Fruit fly (Drosophila melanogaster) whole organism, embryonic: ENCODE data around the gene Mst36Fb.
A peak's percentile ranks its signal among the peaks of the same experiment; 100 is the strongest.

Source experiments
- ATbp ChIP-seq: fragments of 200-800 bp; sonication (Bioruptor generic); optimal IDR thresholded peaks from 2 replicates; lab custom pipeline; 2017; ENCODE audit warnings: missing biosample characterization, mild to moderate bottlenecking, missing genetic modification characterization, missing genetic modification reagents
- BEAF-32 ChIP-seq: fragments of 200-800 bp; sonication (Bioruptor generic); optimal IDR thresholded peaks from 3 replicates; lab custom pipeline; 2017; ENCODE audit warnings: missing biosample characterization, missing genetic modification characterization, mild to moderate bottlenecking, moderate library complexity, missing genetic modification reagents
- CG10209 ChIP-seq: fragments of 200-800 bp; sonication (Bioruptor generic); optimal IDR thresholded peaks from 3 replicates; lab custom pipeline; 2017; ENCODE audit warnings: missing biosample characterization, mild to moderate bottlenecking, missing genetic modification characterization, missing genetic modification reagents
- CG1024 ChIP-seq: fragments of 200-800 bp; sonication (Bioruptor generic); IDR thresholded peaks from 2 replicates; pipeline ENCODE4 v1.3.6; 2022; ENCODE audit warnings: missing biosample characterization, missing genetic modification characterization
- CG10267 ChIP-seq: fragments of 200-800 bp; sonication (Bioruptor generic); optimal IDR thresholded peaks from 2 replicates; lab custom pipeline; 2018; ENCODE audit warnings: missing biosample characterization, mild to moderate bottlenecking, missing genetic modification characterization, moderate library complexity
- CG11504 ChIP-seq: fragments of 200-800 bp; sonication (Bioruptor generic); optimal IDR thresholded peaks from 3 replicates; lab custom pipeline; 2019; ENCODE audit warnings: missing biosample characterization, mild to moderate bottlenecking, missing genetic modification characterization, moderate library complexity
- CG12104 ChIP-seq: fragments of 200-800 bp; sonication (Bioruptor generic); optimal IDR thresholded peaks from 3 replicates; lab custom pipeline; 2016; ENCODE audit warnings: missing biosample characterization, missing genetic modification characterization
- CG12236 ChIP-seq: fragments of 200-800 bp; sonication (Bioruptor generic); optimal IDR thresholded peaks from 2 replicates; lab custom pipeline; 2016; ENCODE audit warnings: missing biosample characterization, missing genetic modification characterization
- CG12391 ChIP-seq: fragments of 200-800 bp; sonication (Bioruptor generic); optimal IDR thresholded peaks from 3 replicates; lab custom pipeline; 2018; ENCODE audit warnings: missing biosample characterization, mild to moderate bottlenecking, missing genetic modification characterization, moderate library complexity
- CG15479 ChIP-seq: fragments of 200-800 bp; sonication (Bioruptor generic); optimal IDR thresholded peaks from 3 replicates; lab custom pipeline; 2019; ENCODE audit warnings: missing biosample characterization, mild to moderate bottlenecking, missing genetic modification characterization, moderate library complexity
- CG15696 ChIP-seq: fragments of 200-800 bp; sonication (Bioruptor generic); optimal IDR thresholded peaks from 2 replicates; lab custom pipeline; 2019; ENCODE audit warnings: missing biosample characterization, mild to moderate bottlenecking, missing genetic modification characterization, moderate library complexity
- CG1647 ChIP-seq: fragments of 200-800 bp; sonication (Bioruptor generic); optimal IDR thresholded peaks from 3 replicates; lab custom pipeline; 2016; ENCODE audit warnings: missing biosample characterization, missing genetic modification characterization
- CG16815 ChIP-seq: fragments of 200-800 bp; sonication (Bioruptor generic); optimal IDR thresholded peaks from 3 replicates; lab custom pipeline; 2017; ENCODE audit warnings: missing biosample characterization, mild to moderate bottlenecking, missing genetic modification characterization
- CG1832 ChIP-seq: fragments of 200-800 bp; sonication (Bioruptor generic); optimal IDR thresholded peaks from 2 replicates; lab custom pipeline; 2017; ENCODE audit warnings: missing biosample characterization, mild to moderate bottlenecking, missing genetic modification characterization, inconsistent platforms
- CG18476 ChIP-seq: fragments of 200-800 bp; sonication (Bioruptor generic); optimal IDR thresholded peaks from 2 replicates; lab custom pipeline; 2016; ENCODE audit warnings: missing biosample characterization, mild to moderate bottlenecking, missing genetic modification characterization
- CG18619 ChIP-seq: fragments of 200-800 bp; sonication (Bioruptor generic); optimal IDR thresholded peaks from 3 replicates; lab custom pipeline; 2017; ENCODE audit warnings: missing biosample characterization, mild to moderate bottlenecking, missing genetic modification characterization
- CG2678 ChIP-seq: fragments of 200-800 bp; sonication (Bioruptor generic); optimal IDR thresholded peaks from 3 replicates; lab custom pipeline; 2019; ENCODE audit warnings: missing biosample characterization, mild to moderate bottlenecking, missing genetic modification characterization, moderate library complexity
- CG3065 ChIP-seq: fragments of 200-800 bp; sonication (Bioruptor generic); optimal IDR thresholded peaks from 2 replicates; lab custom pipeline; 2016; ENCODE audit warnings: missing biosample characterization, missing genetic modification characterization
- CG33557 ChIP-seq: fragments of 200-800 bp; sonication (Bioruptor generic); optimal IDR thresholded peaks from 2 replicates; lab custom pipeline; 2019; ENCODE audit warnings: missing biosample characterization, mild to moderate bottlenecking, missing genetic modification characterization, moderate library complexity
- CG3407 ChIP-seq: fragments of 200-800 bp; sonication (Bioruptor generic); optimal IDR thresholded peaks from 2 replicates; lab custom pipeline; 2018; ENCODE audit warnings: missing biosample characterization, mild to moderate bottlenecking, missing genetic modification characterization
- CG4360 ChIP-seq: fragments of 200-800 bp; sonication (Bioruptor generic); IDR thresholded peaks from 2 replicates; pipeline ENCODE4 v1.3.6; 2022; ENCODE audit warnings: missing biosample characterization, missing genetic modification characterization
- CG4404 ChIP-seq: fragments of 200-800 bp; sonication (Bioruptor generic); IDR thresholded peaks from 2 replicates; pipeline ENCODE4 v1.3.6; 2022; ENCODE audit warnings: missing biosample characterization, missing genetic modification characterization
- CG7357 ChIP-seq: fragments of 200-800 bp; sonication (Bioruptor generic); IDR thresholded peaks from 3 replicates; pipeline ENCODE4 v1.3.6; 2022; ENCODE audit warnings: missing biosample characterization, missing genetic modification characterization
- CG9876 ChIP-seq: fragments of 200-800 bp; sonication (Bioruptor generic); optimal IDR thresholded peaks from 2 replicates; lab custom pipeline; 2016; ENCODE audit warnings: missing biosample characterization, missing genetic modification characterization
- Camta ChIP-seq: fragments of 200-800 bp; sonication (Bioruptor generic); optimal IDR thresholded peaks from 2 replicates; lab custom pipeline; 2016; ENCODE audit warnings: missing biosample characterization, missing genetic modification characterization
- GATAe ChIP-seq: fragments of 200-800 bp; sonication (Bioruptor generic); conservative IDR thresholded peaks from 2 replicates; pipeline ENCODE4 v1.3.6; 2022; ENCODE audit warnings: missing biosample characterization, missing genetic modification characterization
- HHEX ChIP-seq: fragments of 200-800 bp; sonication (Bioruptor generic); optimal IDR thresholded peaks from 3 replicates; lab custom pipeline; 2017; ENCODE audit warnings: missing biosample characterization, mild to moderate bottlenecking, missing genetic modification characterization, missing genetic modification reagents
- HLH4C ChIP-seq: fragments of 200-800 bp; sonication (Bioruptor generic); IDR thresholded peaks from 3 replicates; pipeline ENCODE4 v1.3.6; 2022; ENCODE audit warnings: missing biosample characterization, missing genetic modification characterization; ENCODE audit not compliant: partially characterized antibody
- Hey ChIP-seq: fragments of 200-800 bp; sonication (Bioruptor generic); optimal IDR thresholded peaks from 3 replicates; lab custom pipeline; 2018; ENCODE audit warnings: missing biosample characterization, mild to moderate bottlenecking, missing genetic modification characterization
- Hsf ChIP-seq: fragments of 200-800 bp; sonication (Bioruptor generic); optimal IDR thresholded peaks from 3 replicates; lab custom pipeline; 2016; ENCODE audit warnings: missing biosample characterization, missing genetic modification characterization
- Lhr ChIP-seq: fragments of 200-800 bp; sonication (Bioruptor generic); optimal IDR thresholded peaks from 3 replicates; lab custom pipeline; 2017; ENCODE audit warnings: mild to moderate bottlenecking, missing biosample characterization, missing genetic modification reagents, missing genetic modification characterization
- NfI ChIP-seq: fragments of 200-800 bp; sonication (Bioruptor generic); optimal IDR thresholded peaks from 3 replicates; lab custom pipeline; 2018; ENCODE audit warnings: missing biosample characterization, mild to moderate bottlenecking, missing genetic modification characterization, moderate library complexity
- Oaz ChIP-seq: fragments of 200-800 bp; sonication (Bioruptor generic); IDR thresholded peaks from 2 replicates; pipeline ENCODE4 v1.3.6; 2022; ENCODE audit warnings: missing biosample characterization, missing genetic modification characterization
- Poxn ChIP-seq: fragments of 200-800 bp; sonication (Bioruptor generic); IDR thresholded peaks from 2 replicates; pipeline ENCODE4 v1.3.6; 2022; ENCODE audit warnings: missing biosample characterization, missing genetic modification characterization
- Rfx ChIP-seq: fragments of 200-800 bp; sonication (Bioruptor generic); IDR thresholded peaks from 2 replicates; pipeline ENCODE4 v1.3.6; 2022; ENCODE audit warnings: missing biosample characterization, missing genetic modification characterization
- Sry-δ ChIP-seq: fragments of 200-800 bp; sonication (Bioruptor generic); optimal IDR thresholded peaks from 2 replicates; lab custom pipeline; 2016; ENCODE audit warnings: missing biosample characterization, missing genetic modification characterization
- chm ChIP-seq: fragments of 200-800 bp; sonication (Bioruptor generic); IDR thresholded peaks from 2 replicates; pipeline ENCODE4 v1.3.6; 2022; ENCODE audit warnings: missing biosample characterization, missing genetic modification characterization
- dati ChIP-seq: fragments of 200-800 bp; sonication (Bioruptor generic); IDR thresholded peaks from 2 replicates; pipeline ENCODE4 v1.3.6; 2022; ENCODE audit warnings: missing biosample characterization, missing genetic modification characterization
- fd96Cb ChIP-seq: fragments of 200-800 bp; sonication (Bioruptor generic); optimal IDR thresholded peaks from 2 replicates; lab custom pipeline; 2018; ENCODE audit warnings: missing biosample characterization, mild to moderate bottlenecking, missing genetic modification characterization, moderate library complexity
- ham ChIP-seq: fragments of 200-800 bp; sonication (Bioruptor generic); IDR thresholded peaks from 2 replicates; pipeline ENCODE4 v1.3.6; 2022; ENCODE audit warnings: missing biosample characterization, missing genetic modification characterization
- hbn ChIP-seq: fragments of 200-800 bp; sonication (Bioruptor generic); IDR thresholded peaks from 2 replicates; pipeline ENCODE4 v1.3.6; 2022; ENCODE audit warnings: missing biosample characterization, missing genetic modification characterization; ENCODE audit not compliant: partially characterized antibody
- jigr1 ChIP-seq: fragments of 200-800 bp; sonication (Bioruptor generic); IDR thresholded peaks from 3 replicates; pipeline ENCODE4 v1.3.6; 2022; ENCODE audit warnings: missing biosample characterization, missing genetic modification characterization
- jumu ChIP-seq: fragments of 200-800 bp; sonication (Bioruptor generic); optimal IDR thresholded peaks from 3 replicates; lab custom pipeline; 2016; ENCODE audit warnings: missing biosample characterization, missing genetic modification characterization
- nau ChIP-seq: fragments of 200-800 bp; sonication (Bioruptor generic); optimal IDR thresholded peaks from 3 replicates; lab custom pipeline; 2017; ENCODE audit warnings: missing biosample characterization, mild to moderate bottlenecking, missing genetic modification characterization, missing genetic modification reagents
- p53 ChIP-seq: fragments of 200-800 bp; sonication (Bioruptor generic); optimal IDR thresholded peaks from 2 replicates; lab custom pipeline; 2016; ENCODE audit warnings: missing biosample characterization, missing genetic modification characterization
- sr ChIP-seq: fragments of 200-800 bp; sonication (Bioruptor generic); IDR thresholded peaks from 3 replicates; pipeline ENCODE4 v1.3.6; 2022; ENCODE audit warnings: missing biosample characterization, missing genetic modification characterization
- sug ChIP-seq: fragments of 200-800 bp; optimal IDR thresholded peaks from 2 replicates; lab custom pipeline; 2019; ENCODE audit warnings: missing biosample characterization, mild to moderate bottlenecking, missing genetic modification characterization, moderate library complexity
- tgo ChIP-seq: fragments of 200-800 bp; sonication (Bioruptor generic); IDR thresholded peaks from 3 replicates; pipeline ENCODE4 v1.3.6; 2022; ENCODE audit warnings: missing biosample characterization, missing genetic modification characterization
- trem ChIP-seq: fragments of 200-800 bp; optimal IDR thresholded peaks from 3 replicates; lab custom pipeline; 2019; ENCODE audit warnings: missing biosample characterization, mild to moderate bottlenecking, missing genetic modification characterization, moderate library complexity
- tx ChIP-seq: fragments of 200-800 bp; sonication (Bioruptor generic); optimal IDR thresholded peaks from 2 replicates; lab custom pipeline; 2016; ENCODE audit warnings: missing biosample characterization, missing genetic modification characterization
- unpg ChIP-seq: fragments of 200-800 bp; sonication (Bioruptor generic); optimal IDR thresholded peaks from 3 replicates; lab custom pipeline; 2018; ENCODE audit warnings: missing biosample characterization, mild to moderate bottlenecking, missing genetic modification characterization, moderate library complexity
- vfl ChIP-seq: fragments of 200-800 bp; sonication (Bioruptor generic); optimal IDR thresholded peaks from 2 replicates; lab custom pipeline; 2016; ENCODE audit warnings: missing biosample characterization, missing genetic modification characterization

Mst36Fb gene

DNA sequence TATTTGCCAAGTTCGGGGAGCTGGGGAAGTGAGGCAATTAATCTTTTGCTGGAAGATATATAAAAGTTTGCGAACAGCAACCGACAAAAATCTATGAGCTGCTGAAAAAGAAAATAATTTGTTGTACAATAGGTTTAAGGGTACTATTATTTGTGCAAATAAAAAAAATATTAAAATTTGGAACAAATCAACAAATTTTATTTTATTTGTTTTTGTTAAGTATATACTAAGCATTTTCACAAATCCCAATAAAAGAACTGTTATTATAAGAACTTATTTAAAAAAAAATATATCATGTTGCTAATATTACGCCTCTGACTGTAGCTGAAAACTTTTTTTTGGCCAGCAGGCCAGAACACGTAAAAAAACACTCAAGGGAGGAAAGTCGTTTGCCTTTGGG, 16.8 kb downstream of the Mst36Fb start (continued):
- TF ChIP-seq dati (GFP tag; lab: Robert Waterston, UW) (no peak), unpg (no peak), CG11504 (tag; lab: Kevin White, UChicago) (peak; percentile 72), fd96Cb (peak; percentile 21), BEAF-32 (GFP tag; lab: Kevin White, UChicago) (no peak), CG3065 (GFP tag; lab: Kevin White, UChicago) (no peak), Sry-δ (GFP tag; lab: Kevin White, UChicago) (no peak), CG33557 (no peak), sug (no peak), Hey (tag; lab: Kevin White, UChicago) (no peak), CG4404 (GFP tag; lab: Robert Waterston, UW) (no peak), CG15479 (GFP tag; lab: Kevin White, UChicago) (no peak), HLH4C (GFP tag; lab: Robert Waterston, UW) (no peak), Oaz (GFP tag; lab: Robert Waterston, UW) (no peak), Rfx (GFP tag; lab: Robert Waterston, UW) (no peak), CG18619 (GFP tag; lab: Kevin White, UChicago) (peak; percentile 9), ATbp (GFP tag; lab: Kevin White, UChicago) (no peak), CG7357 (0 out of 3 replicates have a peak, but pooled peaks have one; percentile 26), Hsf (GFP tag; lab: Kevin White, UChicago) (no peak), GATAe (GFP tag; lab: Robert Waterston, UW) (no peak), p53 (no peak), nau (no peak), CG12236 (no peak), Lhr (GFP tag; lab: Kevin White, UChicago) (no peak), HHEX (GFP tag; lab: Kevin White, UChicago) (no peak), CG10267 (tag; lab: Kevin White, UChicago) (peak; percentile 24), hbn (GFP tag; lab: Robert Waterston, UW) (no peak), CG15696 (tag; lab: Kevin White, UChicago) (no peak), vfl (no peak), tgo (no peak), jumu (GFP tag; lab: Kevin White, UChicago) (no peak), trem (no peak), tx (GFP tag; lab: Kevin White, UChicago) (no peak), jigr1 (GFP tag; lab: Robert Waterston, UW) (no peak), CG12104 (GFP tag; lab: Kevin White, UChicago) (peak; percentile 4), Camta (GFP tag; lab: Kevin White, UChicago) (no peak), CG1647 (GFP tag; lab: Kevin White, UChicago) (no peak), CG18476 (GFP tag; lab: Kevin White, UChicago) (no peak), CG9876 (GFP tag; lab: Kevin White, UChicago) (no peak), NfI (GFP tag; lab: Kevin White, UChicago) (no peak), chm (no peak), CG2678 (tag; lab: Kevin White, UChicago) (peak; percentile 72), sr (GFP tag; lab: Robert Waterston, UW) (no peak), Poxn (GFP tag; lab: Robert Waterston, UW) (no peak), CG12391 (tag; lab: Kevin White, UChicago) (no peak), CG1832 (GFP tag; lab: Kevin White, UChicago) (no peak), ham (no peak), CG4360 (GFP tag; lab: Robert Waterston, UW) (no peak), CG3407 (no peak), CG16815 (GFP tag; lab: Kevin White, UChicago) (no peak), CG10209 (GFP tag; lab: Kevin White, UChicago) (no peak), CG1024 (GFP tag; lab: Robert Waterston, UW) (no peak)
